Worm (Caenorhabditis elegans) whole organism, L2 larva: ENCODE measurements around the gene snf-9.

Experiments
- F13H6.1 ChIP-seq: sonication (generic microtip); optimal IDR thresholded peaks from 2 replicates; lab custom pipeline; 2016; ENCODE audit warnings: missing genetic modification characterization, missing compliant biosample characterization
- R02D3.7 ChIP-seq: fragments of 150-350 bp; optimal IDR thresholded peaks from 2 replicates; lab custom pipeline; 2014; ENCODE audit warnings: missing biosample characterization, missing genetic modification characterization
- ZK546.5 ChIP-seq: sonication (generic microtip); optimal IDR thresholded peaks from 2 replicates; lab custom pipeline; 2017; ENCODE audit warnings: missing biosample characterization, missing genetic modification characterization
- ama-1 ChIP-seq: fragments of 150-350 bp; optimal IDR thresholded peaks from 2 replicates; lab custom pipeline; 2018; ENCODE audit warnings: inconsistent platforms
- blmp-1 ChIP-seq: sonication (generic microtip); optimal IDR thresholded peaks from 2 replicates; lab custom pipeline; 2017; ENCODE audit warnings: missing genetic modification characterization, mild to moderate bottlenecking, missing compliant biosample characterization, antibody characterized with exemption, moderate library complexity; ENCODE audit not compliant: insufficient read depth
- elt-1 ChIP-seq: fragments of 150-350 bp; optimal IDR thresholded peaks from 2 replicates; lab custom pipeline; 2014; ENCODE audit warnings: missing biosample characterization, missing genetic modification characterization
- mab-5 ChIP-seq: fragments of 150-350 bp; optimal IDR thresholded peaks from 2 replicates; lab custom pipeline; 2014; ENCODE audit warnings: missing biosample characterization, missing genetic modification characterization
- nhr-237 ChIP-seq: fragments of 150-350 bp; optimal IDR thresholded peaks from 2 replicates; lab custom pipeline; 2014; ENCODE audit warnings: missing biosample characterization, missing genetic modification characterization
- skn-1 ChIP-seq: sonication (generic microtip); optimal IDR thresholded peaks from 2 replicates; lab custom pipeline; 2017; ENCODE audit warnings: missing biosample characterization, missing genetic modification characterization
- sma-9 ChIP-seq, 2 experiments: fragments of 150-350 bp in 1 of 2; sonication (generic microtip) in 1 of 2; optimal IDR thresholded peaks; 2 replicates each; lab custom pipeline; 2014 to 2016; ENCODE audit warnings: missing genetic modification characterization in 2 of 2, mild to moderate bottlenecking in 1 of 2, missing biosample characterization in 1 of 2, missing compliant biosample characterization in 1 of 2, missing genetic modification reagents in 1 of 2, moderate library complexity in 1 of 2
- zag-1 ChIP-seq: fragments of 150-350 bp; optimal IDR thresholded peaks from 2 replicates; lab custom pipeline; 2014; ENCODE audit warnings: missing biosample characterization, missing genetic modification characterization
- ztf-11 ChIP-seq: sonication (generic microtip); optimal IDR thresholded peaks from 2 replicates; lab custom pipeline; 2017; ENCODE audit warnings: missing biosample characterization, missing genetic modification characterization

ce11 chrIV:17273602-17274110, 38.3 kb upstream of the snf-9 start, which contains the start of gene gln-5:
- no peak for TF ChIP-seq sma-9 (GFP tag; optimal IDR thresholded peaks at IDR 0.05; lab: Kevin White, UChicago)
- no peak for TF ChIP-seq sma-9 (tag; optimal IDR thresholded peaks at IDR 0.05; lab: Kevin White, UChicago)
- TF ChIP-seq zag-1, result no peak
- no peak for TF ChIP-seq ama-1 (lab: Kevin White, UChicago)
- no peak for TF ChIP-seq ZK546.5
- TF ChIP-seq nhr-237 (tag; lab: Kevin White, UChicago), result no peak
- no peak for TF ChIP-seq ztf-11 (tag; lab: Kevin White, UChicago)
- TF ChIP-seq blmp-1, result no peak
- no peak for TF ChIP-seq mab-5 (tag; lab: Kevin White, UChicago)
- no peak for TF ChIP-seq R02D3.7 (tag; lab: Kevin White, UChicago)
- TF ChIP-seq skn-1 (tag; lab: Kevin White, UChicago), result no peak
- TF ChIP-seq F13H6.1, result no peak
- TF ChIP-seq elt-1, result no peak
